Worm (Caenorhabditis elegans): Measurements from ENCODE around the gene sams-5.

DNA sequence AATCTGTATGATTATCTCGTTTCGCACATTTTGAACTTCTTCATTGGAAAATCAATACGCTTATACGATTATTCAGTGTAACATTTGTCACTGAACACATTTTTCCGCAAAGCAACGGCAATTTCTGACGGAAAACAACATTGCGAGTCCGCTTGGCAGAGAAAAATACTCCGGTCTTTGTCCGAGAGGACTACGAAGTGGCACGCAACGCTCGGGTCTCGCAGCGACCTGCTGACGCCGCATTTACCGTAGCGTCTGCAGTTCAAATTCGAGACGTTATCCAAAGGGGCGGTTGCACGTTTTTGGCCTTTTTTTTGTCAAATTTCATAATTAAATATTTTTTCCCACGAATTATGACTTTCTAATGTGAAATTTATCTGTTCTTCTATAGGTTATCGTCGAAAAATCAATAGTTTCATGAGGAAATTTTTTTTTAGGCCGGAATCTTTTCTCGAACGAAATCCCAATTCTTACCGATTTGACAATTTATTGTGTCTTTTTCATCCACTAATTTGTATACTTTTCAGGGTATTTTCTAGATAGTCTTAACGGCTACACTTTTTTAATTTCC lies 44.4 kb upstream of the sams-5 start, which contains the start of gene sqd-1:
- peak; percentile 79 for TF ChIP-seq F57C9.4 (tag; optimal IDR thresholded peaks at IDR 0.05)
- TF ChIP-seq dox-1 (GFP tag; IDR thresholded peaks at IDR 0.05), result peak; percentile 96
- TF ChIP-seq nhr-27 (tag; optimal IDR thresholded peaks at IDR 0.05), result peak; percentile 57
- peak; percentile 79 for TF ChIP-seq snpc-4 (GFP tag; optimal IDR thresholded peaks at IDR 0.05)
- peak; percentile 83 to 91 (median 86) for TF ChIP-seq snpc-4 (tag; optimal IDR thresholded peaks at IDR 0.05)
- TF ChIP-seq atf-7 (tag; optimal IDR thresholded peaks at IDR 0.05), result peak; percentile 78
- TF ChIP-seq unc-62 (GFP tag; optimal IDR thresholded peaks at IDR 0.05), result no peak

All from whole organism, young adult.